Fruit fly (Drosophila melanogaster) whole organism, adult: ENCODE measurements around the gene CG32639.

ENCODE experiments used
- CG11617 ChIP-seq: fragments of 200-800 bp; sonication (Bioruptor generic); optimal IDR thresholded peaks from 2 replicates; lab custom pipeline; 2017; ENCODE audit warnings: mild to moderate bottlenecking, missing biosample characterization, missing genetic modification reagents, missing genetic modification characterization
- CG14711 ChIP-seq: fragments of 200-800 bp; sonication (Bioruptor generic); optimal IDR thresholded peaks from 2 replicates; lab custom pipeline; 2018; ENCODE audit warnings: missing biosample characterization, mild to moderate bottlenecking, missing genetic modification characterization, moderate library complexity
- Hr96 ChIP-seq: fragments of 200-800 bp; sonication (Bioruptor generic); optimal IDR thresholded peaks from 2 replicates; lab custom pipeline; 2016; ENCODE audit warnings: missing biosample characterization, missing genetic modification characterization
- cnc ChIP-seq, 2 experiments: fragments of >200 bp; optimal IDR thresholded peaks; 2 replicates each; lab custom pipeline; 2017
- kay ChIP-seq: fragments of 200-800 bp; sonication (Bioruptor generic); peaks from one replicate; lab custom pipeline; 2016; ENCODE audit warnings: missing biosample characterization, missing genetic modification characterization, borderline replicate concordance
- ovo ChIP-seq: fragments of 200-800 bp; sonication (Bioruptor generic); optimal IDR thresholded peaks from 2 replicates; lab custom pipeline; 2016; ENCODE audit warnings: missing biosample characterization, missing genetic modification characterization

dm6 chrX:13248515-13248914 is 12.1 kb upstream of the CG32639 start:
- TF ChIP-seq Hr96 = no peak
- TF ChIP-seq cnc (optimal IDR thresholded peaks at IDR 0.05; lab: Kevin White, UChicago) = no peak
- TF ChIP-seq CG14711 (tag; lab: Kevin White, UChicago) = no peak
- TF ChIP-seq CG11617 (GFP tag; lab: Kevin White, UChicago) = no peak
- TF ChIP-seq ovo = no peak
- TF ChIP-seq kay (GFP tag; lab: Kevin White, UChicago) = no peak
